Worm (Caenorhabditis elegans) whole organism, mixed stage, embryonic: ENCODE measurements around the gene coa-1.

ENCODE experiments used
- M03D4.4 ChIP-seq: sonication (generic microtip); optimal IDR thresholded peaks from 2 replicates; lab custom pipeline; 2017; ENCODE audit warnings: mild to moderate bottlenecking, missing genetic modification characterization, missing compliant biosample characterization
- bed-3 ChIP-seq: fragments of 200-800 bp; sonication (Bioruptor generic); optimal IDR thresholded peaks from 3 replicates; lab custom pipeline; 2018; ENCODE audit warnings: mild to moderate bottlenecking, missing genetic modification characterization, moderate library complexity, missing compliant biosample characterization
- blmp-1 ChIP-seq: fragments of 150-350 bp; optimal IDR thresholded peaks from 2 replicates; lab custom pipeline; 2014; ENCODE audit warnings: missing biosample characterization, missing genetic modification characterization
- ceh-39 ChIP-seq: fragments of 150-350 bp; optimal IDR thresholded peaks from 2 replicates; lab custom pipeline; 2014; ENCODE audit warnings: missing biosample characterization, missing genetic modification characterization
- ceh-43 ChIP-seq: fragments of 200-800 bp; sonication (Bioruptor generic); optimal IDR thresholded peaks from 2 replicates; lab custom pipeline; 2018; ENCODE audit warnings: mild to moderate bottlenecking, missing genetic modification characterization, moderate library complexity, missing compliant biosample characterization
- ceh-83 ChIP-seq: fragments of 200-800 bp; sonication (Bioruptor generic); optimal IDR thresholded peaks from 2 replicates; lab custom pipeline; 2018; ENCODE audit warnings: mild to moderate bottlenecking, missing genetic modification characterization, missing compliant biosample characterization
- ces-1 ChIP-seq: fragments of 150-350 bp; optimal IDR thresholded peaks from 2 replicates; lab custom pipeline; 2014; ENCODE audit warnings: missing biosample characterization, missing genetic modification reagents, missing genetic modification characterization
- cnd-1 ChIP-seq: fragments of 200-800 bp; sonication (Bioruptor generic); optimal IDR thresholded peaks from 2 replicates; lab custom pipeline; 2018; ENCODE audit warnings: mild to moderate bottlenecking, missing genetic modification characterization, missing compliant biosample characterization
- elt-1 ChIP-seq: sonication (generic microtip); optimal IDR thresholded peaks from 2 replicates; lab custom pipeline; 2017; ENCODE audit warnings: missing genetic modification characterization, mild to moderate bottlenecking, missing compliant biosample characterization, antibody characterized with exemption, moderate library complexity, borderline replicate concordance; ENCODE audit not compliant: insufficient read depth
- elt-3 ChIP-seq: fragments of 150-350 bp; optimal IDR thresholded peaks from 2 replicates; lab custom pipeline; 2014; ENCODE audit warnings: missing biosample characterization, missing genetic modification characterization
- flh-1 ChIP-seq: fragments of 200-800 bp; sonication (Bioruptor generic); optimal IDR thresholded peaks from 2 replicates; lab custom pipeline; 2018; ENCODE audit warnings: mild to moderate bottlenecking, missing genetic modification characterization, moderate library complexity, missing compliant biosample characterization
- hlh-1 ChIP-seq: fragments of 150-350 bp; optimal IDR thresholded peaks from 2 replicates; lab custom pipeline; 2014; ENCODE audit warnings: missing biosample characterization, missing genetic modification reagents, missing genetic modification characterization
- lin-13 ChIP-seq: fragments of 150-350 bp; optimal IDR thresholded peaks from 2 replicates; lab custom pipeline; 2014; ENCODE audit warnings: missing biosample characterization, missing genetic modification characterization
- lin-32 ChIP-seq: fragments of 200-800 bp; sonication (Bioruptor generic); optimal IDR thresholded peaks from 2 replicates; lab custom pipeline; 2018; ENCODE audit warnings: mild to moderate bottlenecking, missing genetic modification characterization, missing compliant biosample characterization
- lsy-2 ChIP-seq: fragments of 150-350 bp; optimal IDR thresholded peaks from 2 replicates; lab custom pipeline; 2014; ENCODE audit warnings: missing biosample characterization, missing genetic modification characterization
- mab-5 ChIP-seq: fragments of 150-350 bp; optimal IDR thresholded peaks from 2 replicates; lab custom pipeline; 2014; ENCODE audit warnings: missing biosample characterization, missing genetic modification characterization
- mep-1 ChIP-seq: fragments of 150-350 bp; optimal IDR thresholded peaks from 2 replicates; lab custom pipeline; 2017; ENCODE audit warnings: missing biosample characterization, missing genetic modification reagents, missing genetic modification characterization, inconsistent platforms
- mls-2 ChIP-seq: sonication (generic microtip); optimal IDR thresholded peaks from 2 replicates; lab custom pipeline; 2016; ENCODE audit warnings: mild to moderate bottlenecking, missing genetic modification characterization, moderate library complexity, missing compliant biosample characterization
- nhr-12 ChIP-seq: fragments of 150-350 bp; optimal IDR thresholded peaks from 2 replicates; lab custom pipeline; 2014; ENCODE audit warnings: missing biosample characterization, missing genetic modification characterization
- nhr-2 ChIP-seq: fragments of 150-350 bp; optimal IDR thresholded peaks from 2 replicates; lab custom pipeline; 2014; ENCODE audit warnings: missing biosample characterization, missing genetic modification characterization
- nhr-28 ChIP-seq: fragments of 150-350 bp; optimal IDR thresholded peaks from 2 replicates; lab custom pipeline; 2014; ENCODE audit warnings: missing biosample characterization, missing genetic modification characterization
- nhr-76 ChIP-seq: sonication (generic microtip); optimal IDR thresholded peaks from 2 replicates; lab custom pipeline; 2017; ENCODE audit warnings: missing biosample characterization, missing genetic modification characterization
- pha-4 ChIP-seq: fragments of 150-350 bp; optimal IDR thresholded peaks from 2 replicates; lab custom pipeline; 2018; ENCODE audit warnings: missing biosample characterization, missing genetic modification reagents, missing genetic modification characterization
- sem-2 ChIP-seq: fragments of 200-800 bp; sonication (Bioruptor generic); optimal IDR thresholded peaks from 2 replicates; lab custom pipeline; 2018; ENCODE audit warnings: mild to moderate bottlenecking, missing genetic modification characterization, missing compliant biosample characterization
- snpc-4 ChIP-seq: fragments of 150-350 bp; optimal IDR thresholded peaks from 2 replicates; lab custom pipeline; 2014; ENCODE audit warnings: missing biosample characterization, missing genetic modification characterization
- sptf-1 ChIP-seq: sonication (generic microtip); optimal IDR thresholded peaks from 2 replicates; lab custom pipeline; 2017; ENCODE audit warnings: mild to moderate bottlenecking, missing genetic modification characterization, moderate library complexity, missing compliant biosample characterization
- tbx-8 ChIP-seq: fragments of 200-800 bp; sonication (Bioruptor generic); optimal IDR thresholded peaks from 2 replicates; lab custom pipeline; 2018; ENCODE audit warnings: mild to moderate bottlenecking, missing genetic modification characterization, moderate library complexity, missing compliant biosample characterization
- unc-120 ChIP-seq: sonication (generic microtip); optimal IDR thresholded peaks from 2 replicates; lab custom pipeline; 2017; ENCODE audit warnings: missing genetic modification characterization, missing compliant biosample characterization; ENCODE audit not compliant: poor library complexity, severe bottlenecking
- unc-39 ChIP-seq: fragments of 150-350 bp; optimal IDR thresholded peaks from 2 replicates; lab custom pipeline; 2014; ENCODE audit warnings: missing biosample characterization, missing genetic modification characterization
- zip-8 ChIP-seq: fragments of 150-350 bp; optimal IDR thresholded peaks from 2 replicates; lab custom pipeline; 2014; ENCODE audit warnings: missing biosample characterization, missing genetic modification characterization
- ztf-11 ChIP-seq: fragments of 150-350 bp; optimal IDR thresholded peaks from 2 replicates; lab custom pipeline; 2014; ENCODE audit warnings: missing biosample characterization, missing genetic modification characterization

coa-1 gene

DNA sequence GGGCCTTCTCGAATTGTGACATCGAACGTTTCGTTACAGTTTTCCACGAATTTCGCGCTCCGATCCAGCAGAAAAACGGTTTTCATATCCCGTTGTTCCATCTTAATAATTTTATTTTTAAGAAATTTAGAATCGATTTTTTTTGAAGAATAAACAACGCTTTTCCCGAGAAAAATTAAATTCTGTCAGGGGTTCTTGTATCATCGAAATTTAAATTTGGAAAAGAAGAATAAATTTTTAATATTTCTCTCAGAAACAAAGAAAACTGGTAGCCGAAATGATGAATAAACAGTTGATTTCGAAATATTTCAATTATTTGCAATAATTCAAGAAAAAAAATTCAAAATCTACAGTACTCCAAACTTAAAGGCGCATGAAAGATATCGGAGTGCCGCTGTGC, 32.3 kb downstream of the coa-1 start, which contains the start of gene ints-13:
ints-13 (minus strand) TSS at position 101 of the 400 bp plus-strand sequence.
- TF ChIP-seq ceh-43 (no peak), bed-3 (GFP tag; lab: Kevin White, UChicago) (no peak), ceh-39 (tag; lab: Kevin White, UChicago) (no peak), tbx-8 (GFP tag; lab: Kevin White, UChicago) (no peak), lin-13 (no peak), nhr-12 (no peak), mab-5 (no peak), sptf-1 (tag; lab: Kevin White, UChicago) (no peak)
- TF ChIP-seq, all 35 proteins: peak for 0

DNA sequence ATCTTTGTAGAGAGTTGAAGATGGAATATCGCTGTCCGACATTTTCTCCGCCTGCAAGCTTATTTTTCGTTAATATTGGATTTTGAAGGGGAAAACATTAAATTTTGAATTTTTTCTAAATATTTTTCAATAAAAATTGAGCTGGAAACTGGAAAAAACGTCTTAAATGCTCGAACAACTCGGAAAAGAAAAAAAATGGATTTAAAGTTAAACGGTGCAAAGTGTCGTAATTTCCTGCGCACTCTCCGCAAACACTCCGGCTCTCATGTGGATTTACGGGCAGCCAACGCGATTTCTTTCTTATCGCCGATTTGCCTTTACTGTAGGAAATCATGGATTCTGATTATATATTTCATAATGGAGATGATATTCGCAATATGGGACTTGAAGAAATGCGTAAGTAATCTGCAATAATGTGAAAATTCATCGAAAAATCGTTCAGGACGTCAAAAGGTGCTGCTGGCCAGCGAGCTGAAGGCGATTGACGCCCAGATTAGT, 35.2 kb downstream of the coa-1 start, which contains the start of the genes fnta-1 and cogc-8:
fnta-1 (minus strand) TSS at position 51 of the 498 bp plus-strand sequence.
cogc-8 (plus strand) TSS at position 195 of the 498 bp plus-strand sequence.
- no peak for TF ChIP-seq lin-32 (GFP tag; lab: Kevin White, UChicago)
- TF ChIP-seq unc-120: no peak
- no peak for TF ChIP-seq mab-5
- TF ChIP-seq mls-2: no peak
- no peak for TF ChIP-seq mep-1
- TF ChIP-seq ceh-39 (tag; lab: Kevin White, UChicago): no peak
- TF ChIP-seq nhr-76 (tag; lab: Kevin White, UChicago): no peak
- TF ChIP-seq nhr-2: no peak
- TF ChIP-seq elt-1: no peak
- no peak for TF ChIP-seq M03D4.4 (tag; lab: Kevin White, UChicago)
- TF ChIP-seq lsy-2: peak; percentile 32
- TF ChIP-seq tbx-8 (GFP tag; lab: Kevin White, UChicago): no peak
- no peak for TF ChIP-seq nhr-12
- TF ChIP-seq lin-13: peak; percentile 3
- peak; percentile 37 for TF ChIP-seq ces-1
- TF ChIP-seq ceh-43: no peak
- no peak for TF ChIP-seq pha-4

ce11 chrIV:244278-244677, 39.2 kb downstream of the coa-1 start:
- TF ChIP-seq flh-1 (GFP tag; lab: Kevin White, UChicago) (no peak), zip-8 (peak; percentile 86), M03D4.4 (tag; lab: Kevin White, UChicago) (no peak), cnd-1 (tag; lab: Kevin White, UChicago) (no peak), lin-32 (GFP tag; lab: Kevin White, UChicago) (no peak)
- TF ChIP-seq, all 35 proteins: peak for 1

ce11 chrIV:244843-245242, 39.7 kb downstream of the coa-1 start, which contains the start of gene aass-1:
aass-1 (plus strand) TSS chrIV:245143.
- TF ChIP-seq sptf-1 (tag; lab: Kevin White, UChicago) (no peak), ceh-83 (GFP tag; lab: Kevin White, UChicago) (no peak), lin-32 (GFP tag; lab: Kevin White, UChicago) (no peak), snpc-4 (tag; lab: Kevin White, UChicago) (no peak), elt-3 (tag; lab: Kevin White, UChicago) (no peak), ceh-43 (no peak), blmp-1 (tag; lab: Kevin White, UChicago) (no peak), nhr-28 (tag; lab: Kevin White, UChicago) (no peak), pha-4 (no peak)

DNA sequence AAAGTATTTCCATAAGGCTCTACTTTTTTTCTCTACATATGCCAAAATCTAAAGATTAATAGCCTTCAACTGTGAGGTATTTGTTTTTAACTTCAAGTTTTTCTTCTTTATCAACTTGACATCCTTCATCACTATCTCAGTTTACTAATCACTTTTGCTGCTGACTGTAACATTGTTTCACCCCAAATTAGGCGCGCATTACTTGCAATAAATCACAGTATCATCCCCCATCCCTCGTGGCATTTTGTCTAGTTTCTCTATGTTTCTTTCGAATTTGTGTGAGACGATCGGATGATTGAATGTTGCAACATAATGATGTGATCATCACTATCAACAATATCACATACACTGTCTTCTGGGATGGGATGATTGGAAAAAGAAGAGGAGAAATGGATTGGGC, 42.4 kb downstream of the coa-1 start:
- TF ChIP-seq elt-3 (tag; lab: Kevin White, UChicago) (peak; percentile 7), nhr-28 (tag; lab: Kevin White, UChicago) (no peak)

ce11 chrIV:252454-252853, 47.4 kb downstream of the coa-1 start, which contains the start of gene grl-19:
grl-19 (minus strand) TSS chrIV:252554.
- no peak for TF ChIP-seq lin-32 (GFP tag; lab: Kevin White, UChicago)
- no peak for TF ChIP-seq sem-2 (GFP tag; lab: Kevin White, UChicago)
- no peak for TF ChIP-seq mep-1
- no peak for TF ChIP-seq elt-3 (tag; lab: Kevin White, UChicago)
- no peak for TF ChIP-seq lin-13
- TF ChIP-seq hlh-1 (tag; lab: Kevin White, UChicago): no peak
- no peak for TF ChIP-seq bed-3 (GFP tag; lab: Kevin White, UChicago)
- TF ChIP-seq unc-39 (tag; lab: Kevin White, UChicago): no peak
- no peak for TF ChIP-seq sptf-1 (tag; lab: Kevin White, UChicago)
- no peak for TF ChIP-seq ceh-43
- TF ChIP-seq cnd-1 (tag; lab: Kevin White, UChicago): no peak
- TF ChIP-seq tbx-8 (GFP tag; lab: Kevin White, UChicago): no peak
- no peak for TF ChIP-seq flh-1 (GFP tag; lab: Kevin White, UChicago)
- no peak for TF ChIP-seq lsy-2
- TF ChIP-seq mab-5: no peak
- no peak for TF ChIP-seq snpc-4 (tag; lab: Kevin White, UChicago)
- no peak for TF ChIP-seq blmp-1 (tag; lab: Kevin White, UChicago)
- TF ChIP-seq ceh-39 (tag; lab: Kevin White, UChicago): no peak
- TF ChIP-seq ztf-11: no peak
